Worm (Caenorhabditis elegans): ENCODE data around the gene cnb-1.
A peak's percentile ranks its signal among the peaks of the same experiment; 100 is the strongest.

DNA sequence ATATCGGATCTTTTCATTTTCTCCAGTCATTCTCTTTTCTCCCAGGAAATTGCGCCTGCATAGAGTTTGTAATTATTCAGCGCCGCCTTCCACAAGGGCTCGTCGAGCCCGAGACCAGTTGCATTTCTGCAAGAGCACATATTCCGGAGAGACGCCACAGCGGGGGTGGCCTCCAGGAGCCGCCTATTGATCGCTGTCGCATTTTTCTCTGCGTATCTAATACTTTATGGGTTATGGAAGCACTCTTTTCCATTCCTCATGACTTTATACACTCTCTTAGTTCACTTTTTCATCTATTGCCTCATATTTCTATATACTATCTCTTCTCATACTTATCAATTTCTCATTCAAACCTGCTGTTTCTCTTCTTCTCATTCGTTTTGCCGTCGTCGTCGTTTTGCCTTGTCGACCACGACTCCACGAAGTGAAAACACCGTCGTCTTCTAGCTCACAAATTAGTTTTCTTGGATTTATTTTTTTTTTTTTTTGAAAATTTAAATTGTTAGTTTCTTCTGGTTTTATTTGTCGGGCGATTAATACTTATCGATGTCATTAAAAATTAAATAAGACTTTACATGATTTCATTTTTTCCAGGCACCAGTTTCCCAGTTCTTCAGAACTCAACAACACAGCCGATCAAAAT is at the start of gene cnb-1:
- TF ChIP-seq ces-1 (GFP tag; optimal IDR thresholded peaks at IDR 0.05) (peak; percentile 81), ztf-11 (tag; optimal IDR thresholded peaks at IDR 0.05) (no peak), pha-4 (tag; optimal IDR thresholded peaks at IDR 0.05) (no peak), nhr-28 (tag; optimal IDR thresholded peaks at IDR 0.05) (no peak), unc-62 (GFP tag; optimal IDR thresholded peaks at IDR 0.05) (peak; percentile 63), nhr-76 (tag; optimal IDR thresholded peaks at IDR 0.05) (no peak), drap-1 (GFP tag; optimal IDR thresholded peaks at IDR 0.05) (no peak), lin-13 (tag; optimal IDR thresholded peaks at IDR 0.05) (no peak), snpc-4 (tag; optimal IDR thresholded peaks at IDR 0.05) (no peak), lsy-2 (tag; optimal IDR thresholded peaks at IDR 0.05) (no peak)
